Fruit fly (Drosophila melanogaster): ENCODE data around the gene CG13998.

Gene CG13998

dm6 chr2L:5974122-5974521, 17.5 kb upstream of the CG13998 start (continued):
- TF ChIP-seq CG12155 (GFP tag; optimal IDR thresholded peaks at IDR 0.05) = no peak
- TF ChIP-seq ro (GFP tag; IDR thresholded peaks at IDR 0.05) = no peak
- TF ChIP-seq gcm (GFP tag; optimal IDR thresholded peaks at IDR 0.05) = peak; percentile 57
- peak; percentile 52 for TF ChIP-seq CG2202 (tag; optimal IDR thresholded peaks at IDR 0.05)
- TF ChIP-seq CG4820 (GFP tag; optimal IDR thresholded peaks at IDR 0.05) = no peak
- no peak; the same call in 1 of the 2 replicates for TF ChIP-seq Rx (GFP tag; IDR thresholded peaks at IDR 0.05)
- TF ChIP-seq Fer3 (tag; optimal IDR thresholded peaks at IDR 0.05) = peak; percentile 63
- TF ChIP-seq CG7839 (tag; optimal IDR thresholded peaks at IDR 0.05) = peak; percentile 38
- peak; percentile 63; the same call in 2 of the 3 replicates for TF ChIP-seq gce (GFP tag; IDR thresholded peaks at IDR 0.05)
- no peak for TF ChIP-seq hth (optimal IDR thresholded peaks at IDR 0.05)
- no peak for TF ChIP-seq Sin3A (optimal IDR thresholded peaks at IDR 0.05)
- TF ChIP-seq insv (GFP tag; optimal IDR thresholded peaks at IDR 0.05) = peak in 1 of 2 experiments; percentile 55
- no peak for TF ChIP-seq Stat92E (GFP tag; optimal IDR thresholded peaks at IDR 0.05)
- TF ChIP-seq Fer2 (tag; optimal IDR thresholded peaks at IDR 0.05) = peak; percentile 47
- peak; percentile 56 for TF ChIP-seq HmgZ (tag; optimal IDR thresholded peaks at IDR 0.05)
- TF ChIP-seq Dip3 (GFP tag; optimal IDR thresholded peaks at IDR 0.05) = peak; percentile 31
- TF ChIP-seq CG1647 (GFP tag; optimal IDR thresholded peaks at IDR 0.05) = no peak
- peak; percentile 34 for TF ChIP-seq CG12219 (GFP tag; optimal IDR thresholded peaks at IDR 0.05)
- TF ChIP-seq Hmr (GFP tag; optimal IDR thresholded peaks at IDR 0.05) = peak; percentile 81
- TF ChIP-seq CoRest (tag; optimal IDR thresholded peaks at IDR 0.05) = peak; percentile 34
- peak; percentile 66 for TF ChIP-seq mirr (GFP tag; optimal IDR thresholded peaks at IDR 0.05)
- TF ChIP-seq CG6654 (GFP tag; optimal IDR thresholded peaks at IDR 0.05) = no peak
- peak; percentile 26; the same call in 1 of the 2 replicates for TF ChIP-seq slbo (GFP tag; IDR thresholded peaks at IDR 0.05)
- TF ChIP-seq CG14441 (GFP tag; IDR thresholded peaks at IDR 0.05) = no peak
- TF ChIP-seq CG1529 (GFP tag; optimal IDR thresholded peaks at IDR 0.05) = peak; percentile 46
- TF ChIP-seq salm (tag; optimal IDR thresholded peaks at IDR 0.05) = peak; percentile 45
- TF ChIP-seq sna (GFP tag; IDR thresholded peaks at IDR 0.05; ENCODE audit: partially characterized antibody) = no peak
- 0 out of 3 replicates have a peak, but pooled peaks have one; percentile 52 for TF ChIP-seq CG2199 (GFP tag; IDR thresholded peaks at IDR 0.05)
- peak; percentile 77 for TF ChIP-seq schlank (tag; optimal IDR thresholded peaks at IDR 0.05)
- TF ChIP-seq CG13123 (GFP tag; optimal IDR thresholded peaks at IDR 0.05) = peak; percentile 58
- peak; percentile 56 for TF ChIP-seq Blimp-1 (GFP tag; optimal IDR thresholded peaks at IDR 0.05)
- TF ChIP-seq CG34224 (GFP tag; IDR thresholded peaks at IDR 0.05; ENCODE audit: partially characterized antibody) = no peak
- TF ChIP-seq Spps (tag; optimal IDR thresholded peaks at IDR 0.05) = peak; percentile 6
- TF ChIP-seq onecut (GFP tag; IDR thresholded peaks at IDR 0.05) = peak; percentile 66
- no peak for TF ChIP-seq D (optimal IDR thresholded peaks at IDR 0.05)
- peak; percentile 46 for TF ChIP-seq D (GFP tag; optimal IDR thresholded peaks at IDR 0.05)
- TF ChIP-seq MBD-R2 (GFP tag; IDR thresholded peaks at IDR 0.05) = no peak
- peak; percentile 80 for TF ChIP-seq CG6765 (GFP tag; optimal IDR thresholded peaks at IDR 0.05)
- TF ChIP-seq CG14710 (tag; optimal IDR thresholded peaks at IDR 0.05) = peak; percentile 43
- TF ChIP-seq CG3065 (GFP tag; optimal IDR thresholded peaks at IDR 0.05) = no peak
- TF ChIP-seq Hr78 (GFP tag; optimal IDR thresholded peaks at IDR 0.05) = peak in 1 of 2 experiments; percentile 50
- peak; percentile 66 for TF ChIP-seq CG15514 (GFP tag; optimal IDR thresholded peaks at IDR 0.05)
- TF ChIP-seq ERR (GFP tag; optimal IDR thresholded peaks at IDR 0.05) = no peak
- peak; percentile 63 for TF ChIP-seq scrt (GFP tag; optimal IDR thresholded peaks at IDR 0.05)
- TF ChIP-seq bsh (GFP tag; optimal IDR thresholded peaks at IDR 0.05) = peak in 1 of 2 experiments; percentile 55
- peak; percentile 27 for TF ChIP-seq CG13894 (tag; optimal IDR thresholded peaks at IDR 0.05)
- no peak for TF ChIP-seq E2f1 (GFP tag; IDR thresholded peaks at IDR 0.05)
- peak; percentile 73 for TF ChIP-seq CG6813 (GFP tag; optimal IDR thresholded peaks at IDR 0.05)
- peak; percentile 36; the same call in 1 of the 2 replicates for TF ChIP-seq Rfx (GFP tag; IDR thresholded peaks at IDR 0.05)
- TF ChIP-seq Adf1 (GFP tag; IDR thresholded peaks at IDR 0.05) = 0 out of 2 replicates have a peak, but pooled peaks have one; percentile 15

All from whole organism, embryonic.